Worm (Caenorhabditis elegans) whole organism, midembryonic: ENCODE data around the gene F46C3.2.

Experiments used
- T22C8.4 ChIP-seq: fragments of 200-800 bp; sonication (Bioruptor generic); IDR thresholded peaks from 2 replicates; pipeline ENCODE4 v1.3.6; 2022; ENCODE audit warnings: missing genetic modification characterization, missing compliant biosample characterization
- flt-1 ChIP-seq: fragments of 200-800 bp; sonication (Bioruptor generic); IDR thresholded peaks from 2 replicates; pipeline ENCODE4 v1.3.6; 2022; ENCODE audit warnings: missing genetic modification characterization, missing compliant biosample characterization
- med-1 ChIP-seq: sonication (generic microtip); optimal IDR thresholded peaks from 2 replicates; lab custom pipeline; 2017; ENCODE audit warnings: missing genetic modification characterization, mild to moderate bottlenecking, missing compliant biosample characterization, antibody characterized with exemption, missing genetic modification reagents; ENCODE audit not compliant: insufficient read depth
- tab-1 ChIP-seq: fragments of 200-800 bp; sonication (Bioruptor generic); IDR thresholded peaks from 2 replicates; pipeline ENCODE4 v1.3.6; 2022; ENCODE audit warnings: missing genetic modification characterization, missing compliant biosample characterization
- ztf-23 ChIP-seq: fragments of 200-800 bp; sonication (Bioruptor generic); IDR thresholded peaks from 2 replicates; pipeline ENCODE4 v1.3.6; 2022; ENCODE audit warnings: missing genetic modification reagents, missing genetic modification characterization, missing compliant biosample characterization
- ztf-29 ChIP-seq: fragments of 200-800 bp; sonication (Bioruptor generic); IDR thresholded peaks from 2 replicates; pipeline ENCODE4 v1.3.6; 2022; ENCODE audit warnings: missing genetic modification reagents, missing genetic modification characterization, missing compliant biosample characterization

DNA sequence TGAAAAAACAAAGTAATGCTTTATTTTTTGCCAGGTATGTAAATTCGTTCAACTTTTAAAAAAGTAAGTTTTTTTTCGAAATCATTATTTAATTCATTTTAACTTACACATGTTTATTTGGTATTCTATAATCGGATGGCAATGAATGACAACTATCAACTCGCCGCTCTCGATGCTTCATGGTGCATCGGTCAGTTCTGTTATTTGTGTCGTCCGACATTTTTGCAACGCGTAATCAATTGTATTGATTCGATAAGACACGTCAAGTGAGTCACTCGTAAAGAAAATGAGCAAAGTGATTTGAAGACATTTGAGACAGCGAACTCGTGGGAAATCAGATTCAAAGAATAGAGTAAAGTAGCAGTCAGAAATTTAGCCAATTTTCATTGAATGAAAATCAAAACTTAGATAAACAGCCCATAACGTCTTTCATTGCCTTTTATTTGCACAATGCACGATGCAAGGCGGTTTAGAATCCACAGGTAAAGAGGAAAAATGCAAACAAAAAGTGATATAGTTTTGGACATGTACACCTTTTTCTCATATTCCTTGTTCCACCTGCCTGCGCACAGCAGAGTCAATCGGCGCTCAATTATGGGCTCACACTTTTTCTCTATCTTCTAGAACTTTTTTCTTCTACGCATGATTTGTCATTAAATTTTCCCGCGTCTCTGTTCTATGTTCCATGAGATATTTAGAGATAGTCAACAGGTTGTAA, 17.9 kb downstream of the F46C3.2 start:
- TF ChIP-seq med-1 (GFP tag; lab: Kevin White, UChicago): no peak
- no peak for TF ChIP-seq tab-1
- no peak for TF ChIP-seq flt-1 (GFP tag; lab: Robert Waterston, UW)
- no peak for TF ChIP-seq ztf-29 (GFP tag; lab: Robert Waterston, UW)
- no peak for TF ChIP-seq T22C8.4
- TF ChIP-seq ztf-23 (GFP tag; lab: Robert Waterston, UW): no peak
